Worm (Caenorhabditis elegans): ENCODE data around the gene eri-12.
A peak's percentile ranks its signal among the peaks of the same experiment; 100 is the strongest.

eri-12 gene

ce11 chrIV:12143231-12143630 lies 13.4 kb upstream of the eri-12 start, which contains the start of gene B0001.5:
TSS of gene B0001.5 (minus strand) at chrIV:12143331.
- TF ChIP-seq nfya-1 (tag; optimal IDR thresholded peaks at IDR 0.05; ENCODE audit: insufficient read depth), result no peak
- no peak for TF ChIP-seq fkh-2 (tag; optimal IDR thresholded peaks at IDR 0.05)
- no peak for TF ChIP-seq ceh-16 (tag; optimal IDR thresholded peaks at IDR 0.05)
- no peak for TF ChIP-seq lin-39 (tag; optimal IDR thresholded peaks at IDR 0.05)
- TF ChIP-seq unc-62 (GFP tag; optimal IDR thresholded peaks at IDR 0.05), result no peak

- TF ChIP-seq hmg-11 (tag; optimal IDR thresholded peaks at IDR 0.05) (peak; percentile 14), nhr-76 (tag; optimal IDR thresholded peaks at IDR 0.05) (no peak)
These were observed 11.0 kb upstream of the eri-12 start, which contains the start of gene B0001.3 for ce11 chrIV:12145681-12146080. TSS of gene B0001.3 (minus strand) at chrIV:12145735.

- TF ChIP-seq skn-1 (tag; optimal IDR thresholded peaks at IDR 0.05) (no peak), R02D3.7 (tag; optimal IDR thresholded peaks at IDR 0.05) (no peak), lsy-12 (tag; optimal IDR thresholded peaks at IDR 0.05) (no peak), nhr-11 (tag; optimal IDR thresholded peaks at IDR 0.05) (no peak), elt-3 (tag; optimal IDR thresholded peaks at IDR 0.05) (no peak), nhr-28 (tag; optimal IDR thresholded peaks at IDR 0.05) (no peak), elt-1 (tag; optimal IDR thresholded peaks at IDR 0.05) (no peak)
These were observed 7.0 kb upstream of the eri-12 start for ce11 chrIV:12149609-12150008.

DNA sequence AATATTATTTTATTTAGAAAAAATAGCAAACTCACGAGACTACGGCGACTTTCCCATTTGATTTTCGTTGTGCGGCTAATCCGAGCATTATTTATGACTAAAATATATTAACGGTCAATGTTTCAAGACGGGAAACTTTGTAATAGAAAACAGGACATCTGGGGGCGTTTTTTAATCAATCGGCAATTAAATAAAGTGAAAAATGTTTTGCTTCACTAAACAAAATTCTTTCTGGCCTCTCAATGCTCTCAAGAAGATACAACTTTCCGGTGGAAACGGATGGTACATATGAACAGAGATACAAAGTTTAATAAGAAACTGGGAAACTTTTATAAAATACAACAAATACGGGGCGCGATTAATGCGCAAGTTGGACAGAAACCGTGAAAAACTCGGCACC lies 5.8 kb upstream of the eri-12 start, which contains the start of gene B0001.2:
TSS of gene B0001.2 (minus strand) at position 101 of the 400 bp plus-strand sequence.
- TF ChIP-seq tbx-2 (tag; optimal IDR thresholded peaks at IDR 0.05) (no peak), ztf-4 (tag; optimal IDR thresholded peaks at IDR 0.05) (no peak), ZK546.5 (tag; optimal IDR thresholded peaks at IDR 0.05) (no peak), ceh-82 (tag; optimal IDR thresholded peaks at IDR 0.05) (no peak), ceh-9 (tag; optimal IDR thresholded peaks at IDR 0.05) (no peak), snpc-4 (tag; optimal IDR thresholded peaks at IDR 0.05) (no peak), elt-2 (tag; optimal IDR thresholded peaks at IDR 0.05) (no peak), ama-1 (optimal IDR thresholded peaks at IDR 0.05) (no peak), nhr-11 (tag; optimal IDR thresholded peaks at IDR 0.05) (no peak), ztf-11 (tag; optimal IDR thresholded peaks at IDR 0.05) (no peak), jun-1 (tag; optimal IDR thresholded peaks at IDR 0.05) (no peak), nhr-28 (tag; optimal IDR thresholded peaks at IDR 0.05) (no peak), zag-1 (tag; optimal IDR thresholded peaks at IDR 0.05) (no peak)

DNA sequence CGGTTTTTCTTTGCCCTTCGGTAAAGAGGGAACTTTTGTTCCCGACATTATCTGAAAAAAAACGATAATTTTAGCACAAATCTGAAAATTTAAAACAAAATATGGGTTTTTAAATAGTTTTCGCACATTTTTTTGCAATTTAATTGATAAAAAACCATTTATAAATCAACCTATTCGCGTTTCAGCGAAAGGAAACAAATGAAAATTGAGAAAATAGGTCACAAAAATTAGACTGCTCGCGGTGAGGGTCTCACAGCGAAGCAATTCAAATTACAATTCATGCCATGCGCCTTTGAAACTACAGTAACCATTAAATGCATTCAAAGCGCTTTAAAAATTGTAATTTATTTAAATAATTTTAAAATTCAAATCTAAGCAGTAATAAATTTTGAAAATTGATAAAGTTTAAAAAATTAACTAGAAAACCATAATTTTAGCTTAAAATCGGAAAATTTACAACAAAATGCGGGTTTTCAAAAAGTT lies 2.4 kb upstream of the eri-12 start, which contains the start of gene B0001.7:
TSS of gene B0001.7 (minus strand) at position 51 of the 483 bp plus-strand sequence.
- no peak for TF ChIP-seq aly-2 (tag; optimal IDR thresholded peaks at IDR 0.05)
- TF ChIP-seq fos-1 (tag; optimal IDR thresholded peaks at IDR 0.05), result no peak
- no peak for TF ChIP-seq fkh-10 (GFP tag; optimal IDR thresholded peaks at IDR 0.05)
- TF ChIP-seq elt-2 (tag; optimal IDR thresholded peaks at IDR 0.05), result no peak
- TF ChIP-seq ceh-28 (tag; optimal IDR thresholded peaks at IDR 0.05), result no peak
- no peak for TF ChIP-seq ceh-16 (tag; optimal IDR thresholded peaks at IDR 0.05)
- no peak for TF ChIP-seq ZK546.5 (tag; optimal IDR thresholded peaks at IDR 0.05)
- no peak for TF ChIP-seq tbx-2 (tag; optimal IDR thresholded peaks at IDR 0.05)
- no peak for TF ChIP-seq egl-27 (tag; optimal IDR thresholded peaks at IDR 0.05)
- no peak for TF ChIP-seq nhr-77 (tag; optimal IDR thresholded peaks at IDR 0.05)
- no peak for TF ChIP-seq mdl-1 (tag; optimal IDR thresholded peaks at IDR 0.05)
- no peak for TF ChIP-seq lsy-12 (tag; optimal IDR thresholded peaks at IDR 0.05)
- no peak for TF ChIP-seq nhr-12 (tag; optimal IDR thresholded peaks at IDR 0.05)
- no peak for TF ChIP-seq egl-5 (tag; optimal IDR thresholded peaks at IDR 0.05)
- TF ChIP-seq ztf-11 (tag; optimal IDR thresholded peaks at IDR 0.05), result no peak
- no peak for TF ChIP-seq fkh-2 (tag; optimal IDR thresholded peaks at IDR 0.05)
- no peak for TF ChIP-seq sea-2 (GFP tag; optimal IDR thresholded peaks at IDR 0.05)

Measured in whole organism, L3 larva.